Worm (Caenorhabditis elegans): Measurements from ENCODE around the gene R148.4.

R148.4 gene

DNA sequence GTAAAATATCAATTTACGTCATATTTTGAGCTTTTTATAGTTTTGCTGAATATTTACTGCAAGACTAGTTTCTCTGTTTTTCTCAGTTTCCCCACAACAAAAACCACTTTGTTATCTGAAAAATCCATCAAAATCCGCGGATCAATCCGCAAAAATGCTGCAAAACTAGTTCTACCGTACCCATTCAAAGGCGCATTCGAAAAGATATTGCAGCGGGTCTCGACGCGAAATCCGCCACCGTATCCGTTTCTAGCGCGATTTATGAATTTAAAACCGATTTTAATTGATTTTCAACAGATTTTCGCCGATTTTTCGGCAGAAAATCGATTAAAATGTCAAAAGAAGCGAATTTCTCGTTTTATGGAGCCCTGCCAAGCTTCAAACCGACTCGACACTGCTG, at the start of gene R148.4:
Gene R148.4 (plus strand): TSS at position 211 of the 400 bp plus-strand sequence.
- no peak for TF ChIP-seq ceh-39 (tag; optimal IDR thresholded peaks at IDR 0.05)
- TF ChIP-seq lin-32 (GFP tag; optimal IDR thresholded peaks at IDR 0.05), result no peak
- TF ChIP-seq hlh-1 (tag; optimal IDR thresholded peaks at IDR 0.05), result no peak
- no peak for TF ChIP-seq nhr-28 (tag; optimal IDR thresholded peaks at IDR 0.05)
- TF ChIP-seq nhr-12 (tag; optimal IDR thresholded peaks at IDR 0.05), result no peak

DNA sequence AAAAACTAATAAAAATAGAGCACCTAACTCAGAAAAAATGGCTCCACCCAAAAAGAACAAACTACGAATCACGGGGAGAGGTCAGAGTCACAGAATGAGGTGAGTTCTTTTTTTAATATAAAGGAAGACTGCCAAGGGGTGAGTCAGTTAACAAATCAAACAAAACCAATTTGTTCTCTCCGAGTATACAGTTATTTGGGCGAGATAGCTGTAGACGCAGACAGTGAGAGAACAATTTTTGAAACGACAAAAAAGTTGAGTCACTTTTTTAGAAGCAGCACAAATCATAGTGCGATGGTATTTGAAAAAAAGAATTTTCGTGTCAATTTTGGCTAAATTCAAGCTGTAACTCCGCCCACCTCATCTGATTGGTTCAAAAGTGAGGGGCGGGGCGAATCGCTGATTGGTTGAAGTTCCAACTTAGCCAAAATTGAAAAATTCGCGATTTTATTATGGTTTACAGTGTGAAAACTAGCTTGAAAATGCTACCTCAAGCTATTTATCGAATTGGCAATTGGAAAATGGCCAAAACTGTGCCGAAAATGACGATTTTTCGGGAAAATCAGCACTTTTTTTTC, 47.1 kb upstream of the R148.4 start:
- TF ChIP-seq lin-13 (tag; optimal IDR thresholded peaks at IDR 0.05), result no peak
- TF ChIP-seq nhr-237 (tag; optimal IDR thresholded peaks at IDR 0.05), result no peak
- no peak for TF ChIP-seq nhr-2 (tag; optimal IDR thresholded peaks at IDR 0.05)
- TF ChIP-seq lin-32 (GFP tag; optimal IDR thresholded peaks at IDR 0.05), result no peak
- no peak for TF ChIP-seq elt-3 (tag; optimal IDR thresholded peaks at IDR 0.05)
- no peak for TF ChIP-seq unc-62 (GFP tag; optimal IDR thresholded peaks at IDR 0.05)
- no peak for TF ChIP-seq ztf-11 (tag; optimal IDR thresholded peaks at IDR 0.05)
- no peak for TF ChIP-seq ceh-43 (GFP tag; optimal IDR thresholded peaks at IDR 0.05)
- TF ChIP-seq nhr-28 (tag; optimal IDR thresholded peaks at IDR 0.05), result no peak
- TF ChIP-seq elt-1 (tag; optimal IDR thresholded peaks at IDR 0.05; ENCODE audit: borderline replicate concordance, insufficient read depth), result no peak

DNA sequence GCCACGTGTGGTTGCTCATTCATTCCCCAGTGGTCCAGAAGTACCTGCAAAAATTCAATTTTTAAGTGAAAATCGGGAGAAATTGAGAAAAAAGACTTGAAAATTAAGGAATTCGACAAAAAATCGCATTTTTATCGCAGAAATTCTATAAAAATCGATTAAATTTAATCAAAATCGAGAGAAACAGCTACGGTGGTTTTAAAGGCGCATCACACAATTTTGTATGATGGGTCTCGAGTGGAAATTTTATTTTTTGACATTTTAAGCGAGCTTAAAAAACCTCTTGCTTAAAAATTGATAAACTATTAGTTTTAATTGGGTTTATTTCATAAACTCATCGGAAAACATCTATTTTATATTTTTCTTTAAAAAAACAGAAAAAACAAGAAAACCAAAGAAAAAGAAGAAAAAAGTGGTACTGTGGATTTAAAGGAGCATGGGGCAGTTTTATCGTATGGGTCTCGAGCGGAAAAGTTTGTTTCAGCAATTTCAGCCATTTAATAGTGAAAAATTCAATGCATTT, 44.3 kb upstream of the R148.4 start, which contains the start of gene nipa-1:
Gene nipa-1 (minus strand): TSS at position 51 of the 523 bp plus-strand sequence.
- TF ChIP-seq ceh-39 (tag; optimal IDR thresholded peaks at IDR 0.05) (no peak), snpc-4 (tag; optimal IDR thresholded peaks at IDR 0.05) (no peak), nhr-76 (tag; optimal IDR thresholded peaks at IDR 0.05) (no peak), ceh-83 (GFP tag; optimal IDR thresholded peaks at IDR 0.05) (no peak), unc-120 (tag; optimal IDR thresholded peaks at IDR 0.05; ENCODE audit: poor library complexity, severe bottlenecking) (no peak), ces-1 (GFP tag; optimal IDR thresholded peaks at IDR 0.05) (no peak), unc-62 (GFP tag; optimal IDR thresholded peaks at IDR 0.05) (no peak), blmp-1 (tag; optimal IDR thresholded peaks at IDR 0.05) (no peak), nhr-12 (tag; optimal IDR thresholded peaks at IDR 0.05) (no peak), mep-1 (tag; optimal IDR thresholded peaks at IDR 0.05) (no peak), drap-1 (GFP tag; optimal IDR thresholded peaks at IDR 0.05) (no peak), elt-3 (tag; optimal IDR thresholded peaks at IDR 0.05) (no peak), ham-2 (GFP tag; optimal IDR thresholded peaks at IDR 0.05) (no peak), nhr-237 (tag; optimal IDR thresholded peaks at IDR 0.05) (no peak), flh-1 (GFP tag; optimal IDR thresholded peaks at IDR 0.05) (no peak)

DNA sequence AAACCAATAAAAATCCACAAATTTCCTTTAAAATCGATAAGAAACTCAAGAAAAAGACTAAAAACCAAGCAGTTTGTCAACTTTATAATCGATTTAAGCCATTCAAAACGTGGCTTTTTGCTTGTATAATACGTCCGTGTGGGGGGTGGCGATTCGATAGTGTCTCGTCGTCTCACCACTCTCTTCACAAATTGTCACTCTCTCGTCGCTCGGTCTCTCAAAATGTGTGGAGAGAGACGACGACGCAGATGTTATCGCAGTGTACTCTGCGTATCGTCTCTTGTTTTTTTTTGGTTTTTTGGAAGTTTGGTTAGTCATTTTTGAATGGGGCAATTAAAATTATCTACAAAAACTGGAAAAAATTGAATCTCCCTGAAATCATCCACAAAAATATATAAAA, 43.8 kb upstream of the R148.4 start:
- no peak for TF ChIP-seq nhr-76 (tag; optimal IDR thresholded peaks at IDR 0.05)
- peak; percentile 32 for TF ChIP-seq ceh-39 (tag; optimal IDR thresholded peaks at IDR 0.05)
- TF ChIP-seq bed-3 (GFP tag; optimal IDR thresholded peaks at IDR 0.05), result no peak
- TF ChIP-seq unc-39 (tag; optimal IDR thresholded peaks at IDR 0.05), result no peak
- no peak for TF ChIP-seq nhr-237 (tag; optimal IDR thresholded peaks at IDR 0.05)
- TF ChIP-seq mls-2 (tag; optimal IDR thresholded peaks at IDR 0.05), result no peak
- TF ChIP-seq mep-1 (tag; optimal IDR thresholded peaks at IDR 0.05), result peak; percentile 33

DNA sequence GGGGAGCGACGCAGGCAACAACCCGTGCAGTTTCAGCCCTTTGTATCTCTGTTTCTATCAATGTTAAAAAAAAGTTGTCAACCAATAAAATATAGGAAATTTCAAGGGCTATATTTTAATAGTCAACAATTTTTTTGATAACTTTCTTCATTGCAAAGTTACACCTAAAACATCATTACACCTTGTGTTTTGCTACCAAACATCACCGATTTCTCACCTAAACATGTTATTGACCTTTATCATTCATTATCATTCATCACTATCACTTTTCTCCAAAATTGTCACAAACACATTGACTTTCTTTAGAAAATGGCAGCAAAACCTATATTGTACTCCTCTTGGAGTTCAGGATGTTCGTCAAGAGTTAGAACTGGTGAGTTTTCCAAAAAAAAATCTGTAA, 42.4 kb upstream of the R148.4 start, which contains the start of gene Y53G8B.1:
Gene Y53G8B.1 (plus strand): TSS at position 242 of the 400 bp plus-strand sequence.
- TF ChIP-seq ceh-83 (GFP tag; optimal IDR thresholded peaks at IDR 0.05) (no peak), unc-120 (tag; optimal IDR thresholded peaks at IDR 0.05; ENCODE audit: poor library complexity, severe bottlenecking) (no peak), nhr-2 (tag; optimal IDR thresholded peaks at IDR 0.05) (no peak), nhr-28 (tag; optimal IDR thresholded peaks at IDR 0.05) (no peak), zip-8 (tag; optimal IDR thresholded peaks at IDR 0.05) (no peak), tbx-8 (GFP tag; optimal IDR thresholded peaks at IDR 0.05) (no peak), cnd-1 (tag; optimal IDR thresholded peaks at IDR 0.05) (no peak), drap-1 (GFP tag; optimal IDR thresholded peaks at IDR 0.05) (no peak), ceh-43 (GFP tag; optimal IDR thresholded peaks at IDR 0.05) (no peak), sptf-1 (tag; optimal IDR thresholded peaks at IDR 0.05) (no peak), nhr-237 (tag; optimal IDR thresholded peaks at IDR 0.05) (no peak), mab-5 (tag; optimal IDR thresholded peaks at IDR 0.05) (no peak), pha-4 (tag; optimal IDR thresholded peaks at IDR 0.05) (no peak), mls-2 (tag; optimal IDR thresholded peaks at IDR 0.05) (no peak), nhr-12 (tag; optimal IDR thresholded peaks at IDR 0.05) (no peak), sem-2 (GFP tag; optimal IDR thresholded peaks at IDR 0.05) (no peak), mep-1 (tag; optimal IDR thresholded peaks at IDR 0.05) (no peak), unc-39 (tag; optimal IDR thresholded peaks at IDR 0.05) (no peak), blmp-1 (tag; optimal IDR thresholded peaks at IDR 0.05) (no peak)

Data from whole organism, mixed stage, embryonic.